Worm (Caenorhabditis elegans) whole organism, L4/young adult: ENCODE data around the gene T22B7.3.

ENCODE experiments used
- W03F9.2 ChIP-seq: fragments of 150-350 bp; optimal IDR thresholded peaks from 2 replicates; lab custom pipeline; 2014; ENCODE audit warnings: missing biosample characterization, missing genetic modification characterization
- dao-5 ChIP-seq: sonication (generic microtip); optimal IDR thresholded peaks from 2 replicates; lab custom pipeline; 2016; ENCODE audit warnings: missing genotype, missing genetic modification characterization, moderate library complexity, missing compliant biosample characterization
- him-1 ChIP-seq: sonication (generic microtip); optimal IDR thresholded peaks from 2 replicates; lab custom pipeline; 2016; ENCODE audit warnings: missing genotype, missing genetic modification reagents, missing genetic modification characterization, missing compliant biosample characterization

ce11 chrX:5631008-5631407 lies 16.2 kb upstream of the T22B7.3 start:
- TF ChIP-seq him-1 (tag; lab: Kevin White, UChicago), result no peak
- TF ChIP-seq W03F9.2 (tag; lab: Kevin White, UChicago), result no peak
- TF ChIP-seq dao-5 (tag; lab: Kevin White, UChicago), result no peak
